Worm (Caenorhabditis elegans) whole organism, L4 larva: Measurements from ENCODE around the gene clec-43.
"Not testable (repeated sequence)": the region's sequence is repeated elsewhere in the genome, so short reads cannot be mapped to it uniquely, and the experiment has no call there.

ENCODE experiments used
- D1046.2 ChIP-seq: fragments of 200-800 bp; sonication (Bioruptor generic); IDR thresholded peaks from 2 replicates; pipeline ENCODE4 v1.3.6; 2022; ENCODE audit warnings: missing genetic modification characterization, missing compliant biosample characterization
- F26F4.8 ChIP-seq: fragments of 200-800 bp; sonication (Bioruptor generic); conservative IDR thresholded peaks from 2 replicates; pipeline ENCODE4 v1.3.6; 2022; ENCODE audit warnings: missing genetic modification characterization, missing compliant biosample characterization
- F37D6.2 ChIP-seq: sonication (generic microtip); optimal IDR thresholded peaks from 2 replicates; lab custom pipeline; 2016; ENCODE audit warnings: mild to moderate bottlenecking, missing genetic modification characterization, missing compliant biosample characterization
- T20F7.1 ChIP-seq: fragments of 200-800 bp; sonication (Bioruptor generic); optimal IDR thresholded peaks from 2 replicates; lab custom pipeline; 2018; ENCODE audit warnings: mild to moderate bottlenecking, missing genetic modification characterization, missing compliant biosample characterization
- T26A8.4 ChIP-seq: fragments of 200-800 bp; sonication (Bioruptor generic); IDR thresholded peaks from 2 replicates; pipeline ENCODE4 v1.3.6; 2022; ENCODE audit warnings: missing genetic modification characterization, missing compliant biosample characterization
- Y105C5A.15 ChIP-seq: fragments of 200-800 bp; sonication (Bioruptor generic); IDR thresholded peaks from 2 replicates; pipeline ENCODE4 v1.3.6; 2022; ENCODE audit warnings: missing genetic modification characterization, missing compliant biosample characterization
- ZK546.5 ChIP-seq, 2 experiments: sonication (generic microtip); optimal IDR thresholded peaks; 2 replicates each; lab custom pipeline; 2017; ENCODE audit warnings: missing biosample characterization in 2 of 2, missing genetic modification characterization in 2 of 2
- aha-1 ChIP-seq: fragments of 150-350 bp; peaks from one replicate; lab custom pipeline; 2014; ENCODE audit warnings: missing biosample characterization, missing genetic modification characterization
- attf-4 ChIP-seq: sonication (generic microtip); optimal IDR thresholded peaks from 3 replicates; lab custom pipeline; 2017; ENCODE audit warnings: missing biosample characterization, missing genetic modification characterization
- ceh-28 ChIP-seq: fragments of 150-350 bp; optimal IDR thresholded peaks from 2 replicates; lab custom pipeline; 2014; ENCODE audit warnings: missing biosample characterization, missing genetic modification reagents, missing genetic modification characterization
- ces-1 ChIP-seq: fragments of 150-350 bp; sonication (generic microtip); optimal IDR thresholded peaks from 4 replicates; lab custom pipeline; 2014; ENCODE audit warnings: missing biosample characterization, missing genetic modification reagents, missing genetic modification characterization
- cey-2 ChIP-seq: sonication (generic microtip); optimal IDR thresholded peaks from 3 replicates; lab custom pipeline; 2017; ENCODE audit warnings: missing genetic modification characterization, mild to moderate bottlenecking, missing compliant biosample characterization, antibody characterized with exemption, borderline replicate concordance; ENCODE audit not compliant: insufficient read depth
- daf-16 ChIP-seq, 3 experiments: sonication (generic microtip); optimal IDR thresholded peaks; 2 replicates each; lab custom pipeline; 2016 to 2017; ENCODE audit warnings: missing genetic modification characterization in 3 of 3, missing genetic modification reagents in 3 of 3, mild to moderate bottlenecking in 2 of 3, missing compliant biosample characterization in 2 of 3, missing biosample characterization in 1 of 3, moderate library complexity in 1 of 3
- egl-43 ChIP-seq: fragments of 200-800 bp; sonication (Bioruptor generic); IDR thresholded peaks from 2 replicates; pipeline ENCODE4 v1.3.6; 2022; ENCODE audit warnings: missing genetic modification reagents, missing genetic modification characterization, missing compliant biosample characterization
- hlh-11 ChIP-seq: fragments of 200-800 bp; sonication (Bioruptor generic); optimal IDR thresholded peaks from 2 replicates; lab custom pipeline; 2018; ENCODE audit warnings: mild to moderate bottlenecking, missing genetic modification characterization, missing compliant biosample characterization
- hlh-30 ChIP-seq: sonication (generic microtip); optimal IDR thresholded peaks from 2 replicates; lab custom pipeline; 2017; ENCODE audit warnings: antibody characterized with exemption, mild to moderate bottlenecking, missing genetic modification characterization, missing compliant biosample characterization; ENCODE audit not compliant: insufficient read depth
- lim-7 ChIP-seq: fragments of 200-800 bp; sonication (Bioruptor generic); IDR thresholded peaks from 2 replicates; pipeline ENCODE4 v1.3.6; 2022; ENCODE audit warnings: missing genetic modification characterization, missing compliant biosample characterization
- lin-1 ChIP-seq: fragments of 200-800 bp; sonication (Bioruptor generic); IDR thresholded peaks from 2 replicates; pipeline ENCODE4 v1.3.6; 2022; ENCODE audit warnings: missing genetic modification reagents, missing genetic modification characterization, missing compliant biosample characterization
- lin-29 ChIP-seq: fragments of 200-800 bp; sonication (Bioruptor generic); IDR thresholded peaks from 2 replicates; pipeline ENCODE4 v1.3.6; 2022; ENCODE audit warnings: missing genetic modification reagents, missing genetic modification characterization, missing compliant biosample characterization
- lir-3 ChIP-seq: sonication (generic microtip); optimal IDR thresholded peaks from 2 replicates; lab custom pipeline; 2016; ENCODE audit warnings: mild to moderate bottlenecking, missing genetic modification characterization, missing compliant biosample characterization
- madf-5 ChIP-seq, 2 experiments: fragments of 200-800 bp; sonication (Bioruptor generic); IDR thresholded peaks; 2 replicates each; pipeline ENCODE4 v1.3.6; 2022; ENCODE audit warnings: missing compliant biosample characterization in 2 of 2, missing genetic modification characterization in 2 of 2
- mdl-1 ChIP-seq, 2 experiments: fragments of 150-350 bp in 1 of 2; sonication (generic microtip) in 1 of 2; optimal IDR thresholded peaks; 2 replicates each; lab custom pipeline; 2014 to 2017; ENCODE audit warnings: missing biosample characterization in 2 of 2, missing genetic modification characterization in 2 of 2
- mxl-2 ChIP-seq: fragments of 200-800 bp; sonication (Bioruptor generic); conservative IDR thresholded peaks from 2 replicates; pipeline ENCODE4 v1.3.6; 2022; ENCODE audit warnings: missing genetic modification reagents, missing genetic modification characterization, missing compliant biosample characterization
- nhr-102 ChIP-seq: sonication (generic microtip); optimal IDR thresholded peaks from 2 replicates; lab custom pipeline; 2016; ENCODE audit warnings: mild to moderate bottlenecking, missing genetic modification characterization, moderate library complexity, missing compliant biosample characterization
- nhr-11 ChIP-seq: fragments of 150-350 bp; optimal IDR thresholded peaks from 2 replicates; lab custom pipeline; 2014; ENCODE audit warnings: missing biosample characterization, missing genetic modification characterization
- nhr-28 ChIP-seq: fragments of 150-350 bp; optimal IDR thresholded peaks from 2 replicates; lab custom pipeline; 2014; ENCODE audit warnings: missing biosample characterization, missing genetic modification characterization
- nhr-41 ChIP-seq: fragments of 200-800 bp; sonication (Bioruptor generic); IDR thresholded peaks from 2 replicates; pipeline ENCODE4 v1.3.6; 2022; ENCODE audit warnings: missing genetic modification reagents, missing genetic modification characterization, missing compliant biosample characterization
- nhr-76 ChIP-seq: fragments of 150-350 bp; optimal IDR thresholded peaks from 2 replicates; lab custom pipeline; 2014; ENCODE audit warnings: missing biosample characterization, missing genetic modification characterization
- nhr-77 ChIP-seq: fragments of 150-350 bp; optimal IDR thresholded peaks from 2 replicates; lab custom pipeline; 2014; ENCODE audit warnings: missing biosample characterization, missing genetic modification characterization
- rbr-2 ChIP-seq: sonication (generic microtip); optimal IDR thresholded peaks from 2 replicates; lab custom pipeline; 2016; ENCODE audit warnings: missing genotype, missing genetic modification characterization, missing compliant biosample characterization
- snpc-1.2 ChIP-seq: fragments of 200-800 bp; sonication (Bioruptor generic); IDR thresholded peaks from 2 replicates; pipeline ENCODE4 v1.3.6; 2022; ENCODE audit warnings: missing genetic modification reagents, missing genetic modification characterization, missing compliant biosample characterization
- snpc-4 ChIP-seq: fragments of 150-350 bp; optimal IDR thresholded peaks from 2 replicates; lab custom pipeline; 2014; ENCODE audit warnings: missing biosample characterization, missing genetic modification characterization
- tra-1 ChIP-seq: fragments of 200-800 bp; sonication (Bioruptor generic); IDR thresholded peaks from 2 replicates; pipeline ENCODE4 v1.3.6; 2022; ENCODE audit warnings: missing genetic modification reagents, missing genetic modification characterization, missing compliant biosample characterization
- unc-130 ChIP-seq: sonication (generic microtip); optimal IDR thresholded peaks from 2 replicates; lab custom pipeline; 2016; ENCODE audit warnings: missing genetic modification reagents, missing genetic modification characterization, missing compliant biosample characterization
- unc-62 ChIP-seq, 3 experiments: fragments of 150-350 bp in 1 of 3; sonication (generic microtip); optimal IDR thresholded peaks in 2 of 3; peaks in 1 of 3; 1 replicate in 1 of 3; 2 replicates in 2 of 3; lab custom pipeline; 2014 to 2017; ENCODE audit warnings: missing biosample characterization in 3 of 3, missing genetic modification characterization in 3 of 3, missing genetic modification reagents in 3 of 3, missing genotype in 1 of 3
- vab-7 ChIP-seq: fragments of 200-800 bp; sonication (Bioruptor generic); IDR thresholded peaks from 2 replicates; pipeline ENCODE4 v1.3.6; 2022; ENCODE audit warnings: missing genetic modification reagents, missing genetic modification characterization, missing compliant biosample characterization
- zip-11 ChIP-seq: fragments of 200-800 bp; sonication (Bioruptor generic); IDR thresholded peaks from 2 replicates; pipeline ENCODE4 v1.3.6; 2022; ENCODE audit warnings: missing genetic modification characterization, missing compliant biosample characterization

Gene clec-43

DNA sequence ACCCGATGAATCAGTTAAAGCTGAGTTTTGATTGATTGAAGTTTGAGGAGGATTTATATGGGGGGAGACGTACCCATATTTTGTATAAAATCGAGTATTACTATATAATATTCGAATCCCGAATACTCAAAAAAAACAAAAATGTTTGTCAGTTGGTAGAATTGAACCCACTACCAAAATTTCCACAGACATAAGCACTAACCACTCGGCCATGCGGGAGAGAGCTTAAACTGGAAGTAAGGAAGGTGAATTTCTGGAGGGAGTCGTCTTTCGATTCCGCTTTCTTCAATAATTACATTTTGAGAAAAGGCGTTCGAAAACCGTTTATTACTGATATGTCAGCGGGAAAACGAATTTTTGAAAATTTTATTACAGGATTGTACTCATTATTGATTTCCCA is 33.3 kb downstream of the clec-43 start (continued):
- TF ChIP-seq tra-1: 0 out of 2 replicates have a peak, but pooled peaks have one; percentile 18
- peak; percentile 68; the same call in 1 of the 2 replicates for TF ChIP-seq F26F4.8 (GFP tag; lab: Robert Waterston, UW)
- TF ChIP-seq snpc-1.2 (GFP tag; lab: Robert Waterston, UW): peak; percentile 64

DNA sequence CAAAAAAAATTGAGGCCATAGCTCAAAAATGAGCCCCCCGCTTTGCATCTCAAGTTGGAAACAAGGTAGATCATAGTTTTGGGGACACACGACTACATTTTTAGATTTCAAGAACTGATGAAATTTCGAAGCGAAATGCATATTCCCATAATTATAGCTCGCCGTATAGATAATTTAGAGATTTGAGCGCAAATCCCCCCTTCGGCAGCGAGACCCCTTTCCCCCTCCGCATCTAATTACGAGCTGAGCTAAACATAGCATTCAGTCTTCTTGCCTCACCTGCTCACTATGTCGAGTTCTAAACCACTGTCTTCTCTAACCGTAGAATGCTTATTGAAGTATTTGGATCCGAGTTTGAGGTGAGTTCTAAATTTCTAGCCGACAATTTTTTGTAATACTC is 35.3 kb downstream of the clec-43 start, which contains the start of the genes fbxc-17 and fbxc-15:
fbxc-17 (minus strand) TSS at position 101 of the 400 bp plus-strand sequence.
fbxc-15 (plus strand) TSS at position 289 of the 400 bp plus-strand sequence.
- no peak for TF ChIP-seq nhr-11
- TF ChIP-seq D1046.2: no peak
- no peak for TF ChIP-seq lim-7 (GFP tag; lab: Robert Waterston, UW)
- no peak for TF ChIP-seq lin-29 (GFP tag; lab: Robert Waterston, UW)
- no peak for TF ChIP-seq hlh-11 (tag; lab: Kevin White, UChicago)
- no peak for TF ChIP-seq snpc-4 (tag; lab: Kevin White, UChicago)
- no peak for TF ChIP-seq nhr-76 (tag; lab: Kevin White, UChicago)
- no peak for TF ChIP-seq rbr-2 (tag; lab: Kevin White, UChicago)
- no peak for TF ChIP-seq attf-4 (tag; lab: Kevin White, UChicago)
- no peak for TF ChIP-seq T20F7.1 (GFP tag; lab: Kevin White, UChicago)
- TF ChIP-seq snpc-1.2 (GFP tag; lab: Robert Waterston, UW): no peak
- no peak for TF ChIP-seq ceh-28 (tag; lab: Kevin White, UChicago)
- no peak for TF ChIP-seq vab-7 (GFP tag; lab: Robert Waterston, UW)
- no peak for TF ChIP-seq egl-43 (GFP tag; lab: Robert Waterston, UW)
- TF ChIP-seq lin-1 (GFP tag; lab: Robert Waterston, UW): no peak
- no peak for TF ChIP-seq nhr-28 (tag; lab: Kevin White, UChicago)
- TF ChIP-seq mdl-1 (tag; optimal IDR thresholded peaks at IDR 0.05; lab: Kevin White, UChicago): no peak

- TF ChIP-seq unc-62 (GFP tag; optimal IDR thresholded peaks at IDR 0.05 in 1 of 2; lab: Kevin White, UChicago) (no peak), unc-62 (tag; optimal IDR thresholded peaks at IDR 0.05; lab: Kevin White, UChicago) (no peak), aha-1 (tag; lab: Kevin White, UChicago) (peak; percentile 45)
- TF ChIP-seq, all 104 proteins: peak for 1
Observed at ce11 chrII:982842-983241, 39.0 kb downstream of the clec-43 start, which contains the start of gene srh-274. srh-274 (plus strand) TSS chrII:983142.

ce11 chrII:985703-986102 is 41.8 kb downstream of the clec-43 start, which contains the start of gene fbxc-40:
fbxc-40 (plus strand) TSS chrII:986003.
- not testable (repeated sequence) for TF ChIP-seq zip-11 (GFP tag; lab: Robert Waterston, UW); nhr-76 (tag; lab: Kevin White, UChicago); nhr-41 (GFP tag; lab: Robert Waterston, UW)

- TF ChIP-seq nhr-102 (tag; lab: Kevin White, UChicago) (no peak), Y105C5A.15 (GFP tag; lab: Robert Waterston, UW) (no peak), madf-5 (GFP tag; IDR thresholded peaks at IDR 0.05; lab: Robert Waterston, UW) (no peak), nhr-77 (tag; lab: Kevin White, UChicago) (no peak), ZK546.5 (tag; optimal IDR thresholded peaks at IDR 0.05; lab: Kevin White, UChicago) (no peak), T26A8.4 (GFP tag; lab: Robert Waterston, UW) (no peak)
Observed at ce11 chrII:988437-988836, 44.6 kb downstream of the clec-43 start, which contains the start of gene fbxc-39. fbxc-39 (plus strand) TSS chrII:988737.

- no peak for TF ChIP-seq cey-2 (tag; lab: Kevin White, UChicago)
- TF ChIP-seq unc-130 (GFP tag; lab: Kevin White, UChicago): no peak
- TF ChIP-seq daf-16 (GFP tag; optimal IDR thresholded peaks at IDR 0.05; lab: Kevin White, UChicago): no peak
- no peak for TF ChIP-seq daf-16 (tag; optimal IDR thresholded peaks at IDR 0.05; lab: Kevin White, UChicago)
- TF ChIP-seq F37D6.2 (tag; lab: Kevin White, UChicago): no peak
- TF ChIP-seq D1046.2: no peak
- TF ChIP-seq ces-1: no peak
- no peak for TF ChIP-seq lir-3
- TF ChIP-seq Y105C5A.15 (GFP tag; lab: Robert Waterston, UW): no peak
- TF ChIP-seq hlh-30 (tag; lab: Kevin White, UChicago): no peak
- no peak for TF ChIP-seq mxl-2
- TF ChIP-seq madf-5 (GFP tag; IDR thresholded peaks at IDR 0.05; lab: Robert Waterston, UW): no peak
- TF ChIP-seq snpc-4 (tag; lab: Kevin White, UChicago): no peak
- TF ChIP-seq, all 104 proteins: peak for 0
Observed at ce11 chrII:991300-991699, 47.4 kb downstream of the clec-43 start, which contains the start of gene fbxc-42. fbxc-42 (plus strand) TSS chrII:991600.
